Fruit fly (Drosophila melanogaster) whole organism, embryonic: ENCODE data around the gene CheB38c.

Experiments
- ATbp ChIP-seq: fragments of 200-800 bp; sonication (Bioruptor generic); optimal IDR thresholded peaks from 2 replicates; lab custom pipeline; 2017; ENCODE audit warnings: missing biosample characterization, mild to moderate bottlenecking, missing genetic modification characterization, missing genetic modification reagents
- Abd-B ChIP-seq: fragments of 200-800 bp; sonication (Bioruptor generic); optimal IDR thresholded peaks from 2 replicates; lab custom pipeline; 2018; ENCODE audit warnings: missing biosample characterization, mild to moderate bottlenecking, missing genetic modification characterization, moderate library complexity
- Blimp-1 ChIP-seq: fragments of 200-800 bp; sonication (Bioruptor generic); optimal IDR thresholded peaks from 3 replicates; lab custom pipeline; 2018; ENCODE audit warnings: missing biosample characterization, missing genetic modification characterization, mild to moderate bottlenecking, moderate library complexity, missing genetic modification reagents
- CG13424 ChIP-seq: fragments of 200-800 bp; sonication (Bioruptor generic); optimal IDR thresholded peaks from 2 replicates; lab custom pipeline; 2019; ENCODE audit warnings: missing biosample characterization, mild to moderate bottlenecking, missing genetic modification characterization, moderate library complexity
- CG15479 ChIP-seq: fragments of 200-800 bp; sonication (Bioruptor generic); optimal IDR thresholded peaks from 3 replicates; lab custom pipeline; 2019; ENCODE audit warnings: missing biosample characterization, mild to moderate bottlenecking, missing genetic modification characterization, moderate library complexity
- CG15514 ChIP-seq: fragments of 200-800 bp; sonication (Bioruptor generic); optimal IDR thresholded peaks from 3 replicates; lab custom pipeline; 2017; ENCODE audit warnings: missing biosample characterization, missing genetic modification characterization, mild to moderate bottlenecking, moderate library complexity, missing genetic modification reagents
- CG17568 ChIP-seq: fragments of 200-800 bp; sonication (Bioruptor generic); optimal IDR thresholded peaks from 2 replicates; lab custom pipeline; 2018; ENCODE audit warnings: missing biosample characterization, mild to moderate bottlenecking, missing genetic modification characterization, moderate library complexity
- CG18011 ChIP-seq: fragments of 200-800 bp; sonication (Bioruptor generic); optimal IDR thresholded peaks from 2 replicates; lab custom pipeline; 2017; ENCODE audit warnings: missing biosample characterization, missing genetic modification characterization, mild to moderate bottlenecking, moderate library complexity, missing genotype
- CG18262 ChIP-seq: fragments of 200-800 bp; optimal IDR thresholded peaks from 3 replicates; lab custom pipeline; 2019; ENCODE audit warnings: missing biosample characterization, mild to moderate bottlenecking, missing genetic modification characterization, moderate library complexity
- CG18599 ChIP-seq: fragments of 200-800 bp; sonication (Bioruptor generic); optimal IDR thresholded peaks from 3 replicates; lab custom pipeline; 2017; ENCODE audit warnings: missing biosample characterization, missing genetic modification characterization, mild to moderate bottlenecking, moderate library complexity, missing genetic modification reagents
- CG30403 ChIP-seq: fragments of 200-800 bp; sonication (Bioruptor generic); optimal IDR thresholded peaks from 3 replicates; lab custom pipeline; 2016; ENCODE audit warnings: missing biosample characterization, missing genetic modification characterization
- CG3163 ChIP-seq: fragments of 200-800 bp; sonication (Bioruptor generic); optimal IDR thresholded peaks from 3 replicates; lab custom pipeline; 2016; ENCODE audit warnings: missing biosample characterization, missing genetic modification characterization
- CG33213 ChIP-seq: fragments of 200-800 bp; sonication (Bioruptor generic); optimal IDR thresholded peaks from 3 replicates; lab custom pipeline; 2016; ENCODE audit warnings: missing biosample characterization, missing genetic modification characterization
- CG6683 ChIP-seq: fragments of 200-800 bp; sonication (Bioruptor generic); optimal IDR thresholded peaks from 2 replicates; lab custom pipeline; 2017; ENCODE audit warnings: missing biosample characterization, mild to moderate bottlenecking, missing genetic modification characterization, missing genetic modification reagents
- CG6689 ChIP-seq: fragments of 200-800 bp; sonication (Bioruptor generic); IDR thresholded peaks from 2 replicates; pipeline ENCODE4 v1.3.6; 2022; ENCODE audit warnings: missing biosample characterization, missing genetic modification characterization
- CG6765 ChIP-seq: fragments of 200-800 bp; sonication (Bioruptor generic); optimal IDR thresholded peaks from 3 replicates; lab custom pipeline; 2017; ENCODE audit warnings: missing biosample characterization, mild to moderate bottlenecking, missing genetic modification characterization
- CG8290 ChIP-seq, 3 experiments: fragments of 200-800 bp; sonication (Bioruptor generic); optimal IDR thresholded peaks; 2 replicates each; lab custom pipeline; 2016 to 2019; ENCODE audit warnings: missing biosample characterization in 3 of 3, missing genetic modification characterization in 3 of 3, mild to moderate bottlenecking in 2 of 3, moderate library complexity in 1 of 3
- CG9817 ChIP-seq: fragments of 200-800 bp; sonication (Bioruptor generic); optimal IDR thresholded peaks from 2 replicates; lab custom pipeline; 2018; ENCODE audit warnings: missing biosample characterization, mild to moderate bottlenecking, missing genetic modification characterization, moderate library complexity
- Dp ChIP-seq: fragments of 200-800 bp; sonication (Bioruptor generic); optimal IDR thresholded peaks from 2 replicates; lab custom pipeline; 2018; ENCODE audit warnings: missing biosample characterization, mild to moderate bottlenecking, missing genetic modification characterization, moderate library complexity
- Dref ChIP-seq: fragments of 200-800 bp; sonication (Bioruptor generic); IDR thresholded peaks from 2 replicates; pipeline ENCODE4 v1.3.6; 2022; ENCODE audit warnings: missing biosample characterization, missing genetic modification characterization
- Gug ChIP-seq: fragments of 200-800 bp; sonication (Bioruptor generic); IDR thresholded peaks from 4 replicates; pipeline ENCODE4 v1.3.6; 2022; ENCODE audit warnings: missing biosample characterization, missing genetic modification characterization
- Med ChIP-seq: fragments of 200-800 bp; sonication (Bioruptor generic); peaks from one replicate; lab custom pipeline; 2016; ENCODE audit warnings: missing biosample characterization, missing genetic modification characterization, mild to moderate bottlenecking, inconsistent platforms, moderate library complexity
- NK7.1 ChIP-seq: fragments of 200-800 bp; sonication (Bioruptor generic); optimal IDR thresholded peaks from 3 replicates; lab custom pipeline; 2016; ENCODE audit warnings: missing biosample characterization, missing genetic modification characterization
- Neu2 ChIP-seq: fragments of 200-800 bp; sonication (Bioruptor generic); optimal IDR thresholded peaks from 3 replicates; lab custom pipeline; 2016; ENCODE audit warnings: missing biosample characterization, missing genetic modification characterization, borderline replicate concordance
- Opbp ChIP-seq: fragments of 200-800 bp; sonication (Bioruptor generic); IDR thresholded peaks from 3 replicates; pipeline ENCODE4 v1.3.6; 2022; ENCODE audit warnings: missing biosample characterization, missing genetic modification characterization; ENCODE audit not compliant: partially characterized antibody
- Rx ChIP-seq: fragments of 200-800 bp; sonication (Bioruptor generic); IDR thresholded peaks from 2 replicates; pipeline ENCODE4 v1.3.6; 2022; ENCODE audit warnings: missing biosample characterization, missing genetic modification characterization
- Trl ChIP-seq, 3 experiments: fragments of >200 bp in 2 of 3; fragments of 200-800 bp in 1 of 3; sonication (Bioruptor generic) in 1 of 3; optimal IDR thresholded peaks; 2 replicates in 1 of 3; 3 replicates in 2 of 3; lab custom pipeline; 2016 to 2017; ENCODE audit warnings: missing biosample characterization in 1 of 3, missing genetic modification characterization in 1 of 3
- ara ChIP-seq: fragments of 200-800 bp; sonication (Bioruptor generic); IDR thresholded peaks from 2 replicates; pipeline ENCODE4 v1.3.6; 2022; ENCODE audit warnings: missing biosample characterization, missing genetic modification characterization
- ash1 ChIP-seq: fragments of 200-800 bp; sonication (Bioruptor generic); optimal IDR thresholded peaks from 2 replicates; lab custom pipeline; 2018; ENCODE audit warnings: missing biosample characterization, mild to moderate bottlenecking, missing genetic modification characterization
- cad ChIP-seq: fragments of >200 bp; optimal IDR thresholded peaks from 2 replicates; lab custom pipeline; 2017; ENCODE audit warnings: missing biosample characterization, missing genetic modification characterization
- dysf ChIP-seq: fragments of 200-800 bp; sonication (Bioruptor generic); IDR thresholded peaks from 3 replicates; pipeline ENCODE4 v1.3.6; 2022; ENCODE audit warnings: missing biosample characterization, missing genetic modification characterization
- ems ChIP-seq: fragments of 200-800 bp; sonication (Bioruptor generic); optimal IDR thresholded peaks from 3 replicates; lab custom pipeline; 2016; ENCODE audit warnings: missing biosample characterization, missing genetic modification characterization
- eve ChIP-seq, 2 experiments: fragments of >200 bp; optimal IDR thresholded peaks; 2 replicates each; lab custom pipeline; 2017; ENCODE audit warnings: missing biosample characterization in 2 of 2, missing genetic modification characterization in 2 of 2
- ftz-f1 ChIP-seq: fragments of 200-800 bp; sonication (Bioruptor generic); optimal IDR thresholded peaks from 2 replicates; lab custom pipeline; 2016; ENCODE audit warnings: missing biosample characterization, missing genetic modification characterization
- grau ChIP-seq: fragments of 200-800 bp; optimal IDR thresholded peaks from 3 replicates; lab custom pipeline; 2019; ENCODE audit warnings: missing biosample characterization, mild to moderate bottlenecking, missing genetic modification characterization, moderate library complexity
- lov ChIP-seq, 2 experiments: fragments of 200-800 bp in 1 of 2; fragments of >200 bp in 1 of 2; sonication (Bioruptor generic) in 1 of 2; IDR thresholded peaks in 1 of 2; optimal IDR thresholded peaks in 1 of 2; 2 replicates in 1 of 2; 3 replicates in 1 of 2; pipeline versions ENCODE4 v1.3.6 to Lab custom; 2017 to 2022; ENCODE audit warnings: missing biosample characterization in 1 of 2, missing genetic modification characterization in 1 of 2
- luna ChIP-seq: fragments of 200-800 bp; sonication (Bioruptor generic); optimal IDR thresholded peaks from 2 replicates; lab custom pipeline; 2016; ENCODE audit warnings: missing biosample characterization, missing genetic modification characterization
- nerfin-2 ChIP-seq: fragments of 200-800 bp; sonication (Bioruptor generic); IDR thresholded peaks from 2 replicates; pipeline ENCODE4 v1.3.6; 2022; ENCODE audit warnings: missing biosample characterization, missing genetic modification characterization; ENCODE audit not compliant: partially characterized antibody
- odd ChIP-seq: fragments of 200-800 bp; sonication (Bioruptor generic); optimal IDR thresholded peaks from 2 replicates; lab custom pipeline; 2017; ENCODE audit warnings: missing biosample characterization, mild to moderate bottlenecking, missing genetic modification characterization
- pzg ChIP-seq: fragments of 200-800 bp; sonication (Bioruptor generic); optimal IDR thresholded peaks from 3 replicates; lab custom pipeline; 2018; ENCODE audit warnings: missing biosample characterization, mild to moderate bottlenecking, missing genetic modification characterization, moderate library complexity
- ranshi ChIP-seq: fragments of 200-800 bp; sonication (Bioruptor generic); IDR thresholded peaks from 2 replicates; pipeline ENCODE4 v1.3.6; 2022; ENCODE audit warnings: missing biosample characterization, missing genetic modification characterization
- rib ChIP-seq: fragments of 200-800 bp; sonication (Bioruptor generic); IDR thresholded peaks from 2 replicates; pipeline ENCODE4 v1.3.6; 2022; ENCODE audit warnings: missing biosample characterization, missing genetic modification characterization
- sd ChIP-seq: fragments of 200-800 bp; sonication (Bioruptor generic); optimal IDR thresholded peaks from 3 replicates; lab custom pipeline; 2018; ENCODE audit warnings: missing biosample characterization, mild to moderate bottlenecking, missing genetic modification characterization, moderate library complexity
- sisA ChIP-seq: fragments of 200-800 bp; sonication (Bioruptor generic); IDR thresholded peaks from 2 replicates; pipeline ENCODE4 v1.3.6; 2022; ENCODE audit warnings: missing biosample characterization, missing genetic modification characterization
- sug ChIP-seq: fragments of 200-800 bp; optimal IDR thresholded peaks from 2 replicates; lab custom pipeline; 2019; ENCODE audit warnings: missing biosample characterization, mild to moderate bottlenecking, missing genetic modification characterization, moderate library complexity
- tll ChIP-seq, 2 experiments: fragments of 200-800 bp in 1 of 2; fragments of >200 bp in 1 of 2; sonication (Bioruptor generic) in 1 of 2; optimal IDR thresholded peaks; 2 replicates each; lab custom pipeline; 2017 to 2019; ENCODE audit warnings: missing biosample characterization in 2 of 2, missing genetic modification characterization in 2 of 2, mild to moderate bottlenecking in 1 of 2, moderate library complexity in 1 of 2
- usp ChIP-seq: fragments of >200 bp; optimal IDR thresholded peaks from 2 replicates; lab custom pipeline; 2017; ENCODE audit warnings: missing biosample characterization, missing genetic modification characterization

Gene CheB38c

dm6 chr2L:20825265-20825664, 4.6 kb upstream of the CheB38c start (continued):
- TF ChIP-seq luna (no peak), Gug (GFP tag; lab: Robert Waterston, UW) (no peak), dysf (no peak), nerfin-2 (GFP tag; lab: Robert Waterston, UW) (no peak), CG6683 (no peak), Dref (GFP tag; lab: Robert Waterston, UW) (no peak), CG6689 (GFP tag; lab: Robert Waterston, UW) (no peak), pzg (GFP tag; lab: Kevin White, UChicago) (no peak), CG9817 (no peak), Blimp-1 (GFP tag; lab: Kevin White, UChicago) (no peak), Rx (no peak), CG15479 (GFP tag; lab: Kevin White, UChicago) (no peak), eve (GFP tag; optimal IDR thresholded peaks at IDR 0.05; lab: Kevin White, UChicago) (no peak), CG6765 (GFP tag; lab: Kevin White, UChicago) (no peak), NK7.1 (GFP tag; lab: Kevin White, UChicago) (no peak), sisA (no peak)

DNA sequence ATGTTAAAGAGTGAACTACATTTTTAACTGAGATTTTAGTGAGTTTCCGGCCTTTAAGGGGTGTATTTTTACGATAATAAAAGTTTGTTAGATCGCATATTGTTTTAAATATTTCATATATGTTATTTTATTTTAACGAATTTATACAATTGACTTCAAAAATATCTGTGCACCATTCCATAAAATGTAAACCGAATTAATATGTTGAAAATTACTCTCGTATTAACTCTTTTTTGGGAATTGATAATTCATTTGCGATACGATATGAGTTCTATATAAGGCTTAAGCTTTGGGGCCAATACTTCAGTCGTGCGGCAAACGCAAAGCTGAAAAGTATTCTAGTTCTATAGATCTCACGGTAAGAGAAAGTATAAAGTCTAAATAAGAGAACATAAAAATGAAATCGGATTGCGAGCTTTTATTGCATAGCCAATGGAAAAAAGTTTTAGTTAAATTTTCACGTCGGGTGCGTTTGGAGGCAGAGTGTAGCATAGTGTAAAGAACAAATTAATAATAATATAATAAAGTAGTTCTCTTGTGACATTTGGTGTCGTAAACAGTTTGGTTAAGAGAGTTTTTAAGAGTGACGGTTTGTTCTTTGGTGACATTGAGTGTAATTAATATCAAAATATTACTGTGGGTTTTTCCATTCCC, 3.6 kb upstream of the CheB38c start:
- TF ChIP-seq CG6765 (GFP tag; lab: Kevin White, UChicago) = peak; percentile 28
- TF ChIP-seq Neu2 (GFP tag; lab: Kevin White, UChicago) = no peak
- no peak for TF ChIP-seq CG8290 (GFP tag; optimal IDR thresholded peaks at IDR 0.05; lab: Kevin White, UChicago)
- peak in 1 of 2 experiments; percentile 15 for TF ChIP-seq CG8290 (tag; optimal IDR thresholded peaks at IDR 0.05; lab: Kevin White, UChicago)
- no peak for TF ChIP-seq Opbp (GFP tag; lab: Robert Waterston, UW)
- TF ChIP-seq CG18599 (GFP tag; lab: Kevin White, UChicago) = no peak
- peak; percentile 7 for TF ChIP-seq sug (tag; lab: Kevin White, UChicago)
- TF ChIP-seq ftz-f1 (GFP tag; lab: Kevin White, UChicago) = no peak
- peak; percentile 7 for TF ChIP-seq CG17568 (GFP tag; lab: Kevin White, UChicago)
- peak in 1 of 2 experiments; percentile 53 for TF ChIP-seq eve (GFP tag; optimal IDR thresholded peaks at IDR 0.05; lab: Kevin White, UChicago)
- peak; percentile 78 for TF ChIP-seq CG3163 (GFP tag; lab: Kevin White, UChicago)
- peak; percentile 23 to 61 for TF ChIP-seq Trl (optimal IDR thresholded peaks at IDR 0.05; lab: Kevin White, UChicago)
- TF ChIP-seq Trl (GFP tag; optimal IDR thresholded peaks at IDR 0.05; lab: Kevin White, UChicago) = no peak
- peak; percentile 7 for TF ChIP-seq grau (tag; lab: Kevin White, UChicago)
- TF ChIP-seq ash1 (GFP tag; lab: Kevin White, UChicago) = no peak
- TF ChIP-seq usp = no peak
- no peak for TF ChIP-seq cad (GFP tag; lab: Kevin White, UChicago)
- TF ChIP-seq lov (optimal IDR thresholded peaks at IDR 0.05; lab: Kevin White, UChicago) = no peak
- TF ChIP-seq lov (GFP tag; IDR thresholded peaks at IDR 0.05; lab: Robert Waterston, UW) = no peak
- TF ChIP-seq ems (GFP tag; lab: Kevin White, UChicago) = no peak
- TF ChIP-seq rib (GFP tag; lab: Robert Waterston, UW) = 0 out of 2 replicates have a peak, but pooled peaks have one; percentile 24
- TF ChIP-seq CG13424 (tag; lab: Kevin White, UChicago) = no peak
- no peak for TF ChIP-seq CG18011 (GFP tag; lab: Kevin White, UChicago)
- TF ChIP-seq Abd-B (GFP tag; lab: Kevin White, UChicago) = no peak
- no peak for TF ChIP-seq CG18262 (tag; lab: Kevin White, UChicago)
- peak; percentile 44 for TF ChIP-seq sd (tag; lab: Kevin White, UChicago)
- no peak for TF ChIP-seq ranshi (GFP tag; lab: Robert Waterston, UW)
- no peak for TF ChIP-seq Dp
- TF ChIP-seq ara = no peak
- TF ChIP-seq tll (GFP tag; optimal IDR thresholded peaks at IDR 0.05; lab: Kevin White, UChicago) = no peak
- TF ChIP-seq CG33213 (GFP tag; lab: Kevin White, UChicago) = no peak
- no peak for TF ChIP-seq CG30403 (GFP tag; lab: Kevin White, UChicago)
- peak; percentile 60 for TF ChIP-seq Med (GFP tag; lab: Kevin White, UChicago)
- TF ChIP-seq odd (GFP tag; lab: Kevin White, UChicago) = no peak
- TF ChIP-seq CG15514 (GFP tag; lab: Kevin White, UChicago) = no peak
- TF ChIP-seq ATbp (GFP tag; lab: Kevin White, UChicago) = no peak
